Fruit fly (Drosophila melanogaster) S2 (cell line): ENCODE results near the gene CG6678.

Source experiments
- CG8478 ChIP-seq: fragments of >200 bp; optimal IDR thresholded peaks from 2 replicates; lab custom pipeline; 2018
- CTCF ChIP-seq, 2 experiments: fragments of >200 bp; optimal IDR thresholded peaks; 2 replicates each; lab custom pipeline; 2018

- no peak for TF ChIP-seq CG8478
- no peak for TF ChIP-seq CTCF (optimal IDR thresholded peaks at IDR 0.05; lab: Kevin White, UChicago)
Measured at dm6 chr3R:21855469-21855826, 31.4 kb upstream of the CG6678 start.
